Worm (Caenorhabditis elegans) whole organism, late embryonic: ENCODE data around the gene Y6D1A.1.

Source experiments
- F13H6.1 ChIP-seq: sonication (generic microtip); optimal IDR thresholded peaks from 2 replicates; lab custom pipeline; 2016; ENCODE audit warnings: missing genetic modification characterization, missing compliant biosample characterization
- K02D7.2 ChIP-seq: sonication (generic microtip); optimal IDR thresholded peaks from 2 replicates; lab custom pipeline; 2017; ENCODE audit warnings: mild to moderate bottlenecking, missing genetic modification characterization, missing compliant biosample characterization
- T23F11.4 ChIP-seq: fragments of 200-800 bp; sonication (Bioruptor generic); optimal IDR thresholded peaks from 2 replicates; lab custom pipeline; 2018; ENCODE audit warnings: mild to moderate bottlenecking, missing genetic modification characterization, missing compliant biosample characterization
- Y22D7AL.16 ChIP-seq: sonication (generic microtip); optimal IDR thresholded peaks from 2 replicates; lab custom pipeline; 2016; ENCODE audit warnings: missing genetic modification characterization, missing compliant biosample characterization
- ahr-1 ChIP-seq: sonication (generic microtip); optimal IDR thresholded peaks from 2 replicates; lab custom pipeline; 2016; ENCODE audit warnings: missing genetic modification characterization, missing compliant biosample characterization
- ceh-14 ChIP-seq: sonication (generic microtip); optimal IDR thresholded peaks from 2 replicates; lab custom pipeline; 2016; ENCODE audit warnings: missing genotype, missing genetic modification characterization, missing compliant biosample characterization
- ceh-19 ChIP-seq: fragments of 200-800 bp; sonication (Bioruptor generic); optimal IDR thresholded peaks from 2 replicates; lab custom pipeline; 2018; ENCODE audit warnings: mild to moderate bottlenecking, missing genetic modification characterization, missing compliant biosample characterization
- ceh-2 ChIP-seq: sonication (generic microtip); optimal IDR thresholded peaks from 2 replicates; lab custom pipeline; 2016; ENCODE audit warnings: missing genotype, missing genetic modification characterization, missing compliant biosample characterization
- ceh-22 ChIP-seq: sonication (generic microtip); optimal IDR thresholded peaks from 2 replicates; lab custom pipeline; 2017; ENCODE audit warnings: missing biosample characterization, missing genetic modification characterization
- ceh-24 ChIP-seq: sonication (generic microtip); optimal IDR thresholded peaks from 2 replicates; lab custom pipeline; 2016; ENCODE audit warnings: mild to moderate bottlenecking, missing genetic modification characterization, missing compliant biosample characterization
- ceh-30 ChIP-seq: fragments of 150-350 bp; optimal IDR thresholded peaks from 2 replicates; lab custom pipeline; 2014; ENCODE audit warnings: missing biosample characterization, missing genetic modification characterization
- ceh-34 ChIP-seq: sonication (generic microtip); optimal IDR thresholded peaks from 2 replicates; lab custom pipeline; 2016; ENCODE audit warnings: mild to moderate bottlenecking, missing genetic modification characterization, missing compliant biosample characterization
- ceh-45 ChIP-seq: fragments of 200-800 bp; sonication (Bioruptor generic); IDR thresholded peaks from 2 replicates; pipeline ENCODE4 v1.3.6; 2022; ENCODE audit warnings: missing genetic modification reagents, missing genetic modification characterization, missing compliant biosample characterization
- ceh-48 ChIP-seq: sonication (generic microtip); optimal IDR thresholded peaks from 2 replicates; lab custom pipeline; 2016; ENCODE audit warnings: missing genetic modification characterization, inconsistent platforms, missing compliant biosample characterization
- dve-1 ChIP-seq: sonication (generic microtip); optimal IDR thresholded peaks from 2 replicates; lab custom pipeline; 2017; ENCODE audit warnings: antibody characterized with exemption, mild to moderate bottlenecking, missing genetic modification characterization, missing compliant biosample characterization
- elt-2 ChIP-seq: sonication (generic microtip); optimal IDR thresholded peaks from 2 replicates; lab custom pipeline; 2016; ENCODE audit warnings: missing genetic modification reagents, missing genetic modification characterization, missing compliant biosample characterization
- ets-4 ChIP-seq: sonication (generic microtip); optimal IDR thresholded peaks from 2 replicates; lab custom pipeline; 2016; ENCODE audit warnings: missing genetic modification characterization, missing compliant biosample characterization
- eyg-1 ChIP-seq: sonication (generic microtip); optimal IDR thresholded peaks from 2 replicates; lab custom pipeline; 2016; ENCODE audit warnings: missing genotype, missing genetic modification characterization, missing compliant biosample characterization
- fax-1 ChIP-seq: sonication (generic microtip); optimal IDR thresholded peaks from 2 replicates; lab custom pipeline; 2016; ENCODE audit warnings: missing genotype, missing genetic modification characterization, missing compliant biosample characterization
- fkh-10 ChIP-seq: fragments of 150-350 bp; optimal IDR thresholded peaks from 2 replicates; lab custom pipeline; 2014; ENCODE audit warnings: missing biosample characterization, missing genetic modification reagents, missing genetic modification characterization
- fkh-6 ChIP-seq: sonication (generic microtip); optimal IDR thresholded peaks from 2 replicates; lab custom pipeline; 2016; ENCODE audit warnings: missing genetic modification characterization, missing compliant biosample characterization
- gmeb-2 ChIP-seq: sonication (generic microtip); optimal IDR thresholded peaks from 2 replicates; lab custom pipeline; 2016; ENCODE audit warnings: missing genetic modification characterization, inconsistent platforms, missing compliant biosample characterization
- hlh-6 ChIP-seq: sonication (generic microtip); optimal IDR thresholded peaks from 2 replicates; lab custom pipeline; 2016; ENCODE audit warnings: missing genotype, missing genetic modification characterization, missing compliant biosample characterization
- hlh-8 ChIP-seq: sonication (generic microtip); optimal IDR thresholded peaks from 2 replicates; lab custom pipeline; 2016; ENCODE audit warnings: missing genotype, missing genetic modification characterization, missing compliant biosample characterization
- lin-11 ChIP-seq: fragments of 200-800 bp; sonication (Bioruptor generic); optimal IDR thresholded peaks from 2 replicates; lab custom pipeline; 2018; ENCODE audit warnings: mild to moderate bottlenecking, missing genetic modification characterization, missing compliant biosample characterization
- nhr-11 ChIP-seq: fragments of 150-350 bp; optimal IDR thresholded peaks from 2 replicates; lab custom pipeline; 2014; ENCODE audit warnings: missing biosample characterization, missing genetic modification characterization
- odd-2 ChIP-seq: sonication (generic microtip); optimal IDR thresholded peaks from 2 replicates; lab custom pipeline; 2017; ENCODE audit warnings: antibody characterized with exemption, mild to moderate bottlenecking, missing genetic modification characterization, missing compliant biosample characterization
- pag-3 ChIP-seq: sonication (generic microtip); optimal IDR thresholded peaks from 2 replicates; lab custom pipeline; 2016; ENCODE audit warnings: missing compliant biosample characterization, missing genetic modification characterization, borderline replicate concordance
- pat-9 ChIP-seq: fragments of 200-800 bp; sonication (Bioruptor generic); optimal IDR thresholded peaks from 2 replicates; lab custom pipeline; 2018; ENCODE audit warnings: mild to moderate bottlenecking, missing genetic modification characterization, moderate library complexity, missing compliant biosample characterization
- pax-1 ChIP-seq: fragments of 150-350 bp; optimal IDR thresholded peaks from 2 replicates; lab custom pipeline; 2014; ENCODE audit warnings: missing biosample characterization, missing genetic modification characterization
- pha-4 ChIP-seq: fragments of 150-350 bp; optimal IDR thresholded peaks from 2 replicates; lab custom pipeline; 2018; ENCODE audit warnings: missing biosample characterization, missing genetic modification reagents, missing genetic modification characterization
- ref-2 ChIP-seq: sonication (generic microtip); optimal IDR thresholded peaks from 2 replicates; lab custom pipeline; 2016; ENCODE audit warnings: missing genetic modification characterization, missing compliant biosample characterization
- sox-2 ChIP-seq: fragments of 200-800 bp; sonication (Bioruptor generic); IDR thresholded peaks from 2 replicates; pipeline ENCODE4 v1.3.6; 2022; ENCODE audit warnings: missing genetic modification reagents, missing genetic modification characterization, missing compliant biosample characterization
- sox-4 ChIP-seq: sonication (generic microtip); optimal IDR thresholded peaks from 2 replicates; lab custom pipeline; 2017; ENCODE audit warnings: mild to moderate bottlenecking, missing genetic modification characterization, inconsistent platforms, missing compliant biosample characterization
- syd-9 ChIP-seq: sonication (generic microtip); optimal IDR thresholded peaks from 2 replicates; lab custom pipeline; 2016; ENCODE audit warnings: mild to moderate bottlenecking, missing genetic modification characterization, moderate library complexity, missing compliant biosample characterization
- tbx-2 ChIP-seq: sonication (generic microtip); optimal IDR thresholded peaks from 2 replicates; lab custom pipeline; 2016; ENCODE audit warnings: missing genetic modification characterization, missing compliant biosample characterization
- ttx-3 ChIP-seq: sonication (generic microtip); optimal IDR thresholded peaks from 2 replicates; lab custom pipeline; 2016; ENCODE audit warnings: missing genetic modification reagents, missing genetic modification characterization, missing compliant biosample characterization
- unc-3 ChIP-seq, 2 experiments: fragments of 200-800 bp in 1 of 2; sonication (Bioruptor generic) in 1 of 2; sonication (generic microtip) in 1 of 2; conservative IDR thresholded peaks in 1 of 2; optimal IDR thresholded peaks in 1 of 2; 2 replicates each; pipeline versions ENCODE4 v1.3.6 to Lab custom; 2016 to 2022; ENCODE audit warnings: missing compliant biosample characterization in 2 of 2, missing genetic modification characterization in 2 of 2, missing genetic modification reagents in 1 of 2
- unc-42 ChIP-seq: sonication (generic microtip); optimal IDR thresholded peaks from 2 replicates; lab custom pipeline; 2016; ENCODE audit warnings: missing genotype, missing genetic modification characterization, missing compliant biosample characterization
- unc-55 ChIP-seq: sonication (generic microtip); optimal IDR thresholded peaks from 2 replicates; lab custom pipeline; 2017; ENCODE audit warnings: missing biosample characterization, missing genetic modification reagents, missing genetic modification characterization

The Y6D1A.1 gene

DNA sequence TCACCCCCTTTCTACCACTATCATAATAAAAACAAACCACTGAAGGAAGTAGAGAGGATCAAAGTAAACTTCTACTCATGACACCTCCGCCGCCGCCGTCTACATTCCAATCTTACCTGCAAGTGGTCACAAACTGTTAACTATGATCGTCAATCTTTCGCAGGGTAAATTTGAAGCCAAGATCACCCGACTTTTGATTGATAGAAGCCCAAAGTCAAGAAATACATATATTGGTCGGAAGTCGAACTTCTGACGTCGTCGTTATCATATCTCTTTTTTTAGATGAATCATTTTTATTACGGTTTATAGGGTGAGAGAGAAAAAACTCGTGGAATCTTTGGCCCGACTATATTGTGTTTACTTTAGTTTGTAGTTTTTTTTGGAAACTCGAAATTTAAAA, 14.9 kb upstream of the Y6D1A.1 start:
- TF ChIP-seq ceh-45 (GFP tag; lab: Robert Waterston, UW) (no peak), ceh-30 (tag; lab: Kevin White, UChicago) (no peak), hlh-8 (no peak), T23F11.4 (no peak)

DNA sequence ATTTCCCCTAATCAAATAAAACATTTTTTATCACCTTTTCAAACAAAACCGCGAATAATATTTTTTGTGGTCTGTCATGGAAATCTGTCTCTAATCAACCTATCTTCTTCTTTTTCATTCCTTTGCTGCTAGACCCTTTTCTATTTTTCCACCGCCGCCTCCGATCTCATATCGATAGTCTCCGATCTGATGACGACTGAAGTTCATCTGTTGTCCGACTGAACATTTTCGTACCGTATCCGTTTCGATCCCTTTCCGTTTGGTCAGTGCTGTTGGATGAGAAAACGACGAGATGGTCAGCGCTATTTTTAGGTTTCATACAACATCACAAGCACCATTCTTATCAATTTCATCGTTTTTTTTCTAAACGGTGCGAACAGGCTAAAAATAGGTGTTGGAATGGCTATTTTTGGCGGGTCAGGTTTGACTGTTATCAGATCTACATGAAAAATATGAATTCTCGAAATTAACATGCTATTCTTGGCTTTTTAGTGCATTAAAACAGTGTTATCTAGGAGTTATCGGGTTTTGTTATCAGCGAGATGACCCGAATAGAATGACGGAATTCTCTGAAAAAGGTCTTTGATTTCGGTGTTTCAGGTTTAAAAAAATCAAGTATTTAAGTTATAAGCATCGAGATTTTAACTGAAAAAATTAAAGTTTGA, 13.3 kb upstream of the Y6D1A.1 start:
- TF ChIP-seq elt-2 (tag; lab: Kevin White, UChicago) (peak; percentile 45), pax-1 (tag; lab: Kevin White, UChicago) (no peak)

DNA sequence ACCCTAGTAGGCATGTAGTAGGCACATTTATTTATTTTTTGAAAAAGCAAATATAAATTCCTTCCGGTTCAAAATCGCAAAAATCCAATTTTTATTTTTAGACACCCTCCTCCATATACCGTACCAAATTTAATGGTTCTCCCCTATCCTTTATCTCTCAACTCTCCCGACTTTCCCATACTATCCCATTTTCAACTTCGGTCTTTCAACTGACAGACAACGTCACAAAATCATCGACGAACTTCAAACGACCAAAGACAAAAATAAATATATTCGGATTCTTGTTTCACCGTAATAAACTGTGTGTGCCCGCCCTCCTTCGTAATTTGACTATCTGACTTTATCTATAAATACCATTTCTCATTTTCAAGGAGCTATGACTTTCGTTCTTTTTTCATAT, 11.8 kb upstream of the Y6D1A.1 start, which contains the start of gene T27D12.6:
TSS of gene T27D12.6 (plus strand) at position 301 of the 400 bp plus-strand sequence.
- TF ChIP-seq syd-9 = no peak
- TF ChIP-seq Y22D7AL.16 = no peak
- TF ChIP-seq tbx-2 = no peak
- no peak for TF ChIP-seq unc-42
- no peak for TF ChIP-seq pat-9
- no peak for TF ChIP-seq pag-3 (tag; lab: Kevin White, UChicago)
- no peak for TF ChIP-seq ttx-3
- no peak for TF ChIP-seq odd-2 (tag; lab: Kevin White, UChicago)
- TF ChIP-seq ets-4 (tag; lab: Kevin White, UChicago) = no peak
- TF ChIP-seq ceh-2 (tag; lab: Kevin White, UChicago) = no peak
- TF ChIP-seq unc-55 (GFP tag; lab: Kevin White, UChicago) = no peak
- no peak for TF ChIP-seq ceh-34 (tag; lab: Kevin White, UChicago)
- TF ChIP-seq ceh-22 (tag; lab: Kevin White, UChicago) = no peak
- no peak for TF ChIP-seq fkh-10
- no peak for TF ChIP-seq ahr-1 (tag; lab: Kevin White, UChicago)
- no peak for TF ChIP-seq gmeb-2 (tag; lab: Kevin White, UChicago)
- TF ChIP-seq unc-3 (GFP tag; conservative IDR thresholded peaks at IDR 0.05; lab: Robert Waterston, UW) = no peak
- no peak for TF ChIP-seq unc-3 (tag; optimal IDR thresholded peaks at IDR 0.05; lab: Kevin White, UChicago)
- no peak for TF ChIP-seq ref-2 (tag; lab: Kevin White, UChicago)
- TF ChIP-seq elt-2 (tag; lab: Kevin White, UChicago) = no peak

DNA sequence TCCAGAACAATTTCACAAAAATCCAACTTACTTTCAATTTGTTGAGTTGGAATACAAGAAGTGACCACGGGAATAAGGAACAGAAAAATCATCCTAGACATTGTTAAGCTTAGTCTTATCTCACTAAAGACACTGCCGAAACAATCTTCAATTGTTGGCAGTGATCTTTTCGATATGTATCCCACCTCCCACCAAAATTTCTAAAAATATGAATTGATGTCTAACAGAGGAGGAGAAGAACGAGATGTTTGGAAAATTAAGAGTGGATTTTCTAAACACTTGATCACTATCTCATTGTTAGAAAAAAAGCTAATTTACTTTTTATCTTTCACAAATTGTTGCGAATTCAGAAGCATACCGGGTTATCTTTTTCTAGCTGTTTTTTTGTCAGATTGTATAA, 9.1 kb upstream of the Y6D1A.1 start, which contains the start of gene clec-144:
TSS of gene clec-144 (minus strand) at position 101 of the 400 bp plus-strand sequence.
- TF ChIP-seq gmeb-2 (tag; lab: Kevin White, UChicago) (no peak), eyg-1 (tag; lab: Kevin White, UChicago) (no peak), ceh-14 (no peak), elt-2 (tag; lab: Kevin White, UChicago) (no peak), Y22D7AL.16 (no peak), ceh-48 (tag; lab: Kevin White, UChicago) (no peak), fax-1 (tag; lab: Kevin White, UChicago) (no peak), F13H6.1 (tag; lab: Kevin White, UChicago) (no peak), hlh-8 (no peak), ets-4 (tag; lab: Kevin White, UChicago) (no peak), nhr-11 (tag; lab: Kevin White, UChicago) (no peak)
- TF ChIP-seq, all 69 proteins: peak for 0

DNA sequence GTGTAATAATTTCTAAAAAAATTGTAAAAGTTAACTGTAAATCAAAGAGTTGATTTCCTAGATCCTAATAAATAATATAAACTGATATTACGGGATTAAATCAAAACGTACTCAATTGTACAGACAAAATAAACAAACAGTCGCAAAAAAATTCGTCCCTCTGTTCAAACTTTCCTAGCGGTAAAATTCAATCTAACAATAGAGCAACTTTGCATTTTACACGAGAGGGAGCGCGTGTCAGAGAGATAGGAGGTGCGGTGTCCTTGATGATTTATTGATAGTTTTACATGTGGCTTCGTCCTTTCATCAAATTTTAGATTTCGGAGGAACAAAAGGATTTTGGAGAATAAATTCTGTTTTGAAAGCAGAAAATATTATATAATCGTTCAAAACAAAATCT, 7.2 kb upstream of the Y6D1A.1 start:
- peak; percentile 16 for TF ChIP-seq unc-55 (GFP tag; lab: Kevin White, UChicago)
- TF ChIP-seq nhr-11 (tag; lab: Kevin White, UChicago) = no peak
- TF ChIP-seq, all 69 proteins: peak for 1

DNA sequence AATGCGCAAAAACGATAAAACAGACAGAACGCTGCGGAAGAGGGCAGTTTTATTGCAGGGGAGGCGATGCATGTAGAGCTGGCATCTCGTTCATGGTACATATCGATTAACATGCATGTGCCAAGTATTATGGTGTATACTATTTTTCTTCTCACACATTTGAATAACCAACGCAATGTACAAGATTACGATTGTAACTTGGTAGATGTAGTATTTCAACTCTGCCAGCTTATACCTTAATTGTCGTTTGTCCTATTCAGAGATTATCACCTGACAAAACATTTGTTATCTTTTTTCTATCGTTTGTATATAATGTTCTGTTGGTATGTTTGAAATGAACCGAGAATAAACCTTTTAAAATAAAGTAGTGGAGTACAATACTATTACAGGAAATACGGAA, 6.5 kb upstream of the Y6D1A.1 start, which contains the start of gene pes-5:
TSS of gene pes-5 (minus strand) at position 101 of the 400 bp plus-strand sequence.
- TF ChIP-seq unc-3 (GFP tag; conservative IDR thresholded peaks at IDR 0.05; lab: Robert Waterston, UW) = no peak
- TF ChIP-seq unc-3 (tag; optimal IDR thresholded peaks at IDR 0.05; lab: Kevin White, UChicago) = no peak
- no peak for TF ChIP-seq sox-2 (GFP tag; lab: Robert Waterston, UW)
- TF ChIP-seq pat-9 = no peak
- TF ChIP-seq elt-2 (tag; lab: Kevin White, UChicago) = no peak
- no peak for TF ChIP-seq pha-4 (tag; lab: Kevin White, UChicago)
- no peak for TF ChIP-seq ets-4 (tag; lab: Kevin White, UChicago)
- TF ChIP-seq ttx-3 = no peak
- TF ChIP-seq dve-1 = no peak
- no peak for TF ChIP-seq ceh-30 (tag; lab: Kevin White, UChicago)
- TF ChIP-seq ceh-24 = no peak
- TF ChIP-seq fkh-6 = no peak
- no peak for TF ChIP-seq odd-2 (tag; lab: Kevin White, UChicago)
- TF ChIP-seq sox-4 (tag; lab: Kevin White, UChicago) = no peak
- no peak for TF ChIP-seq ceh-2 (tag; lab: Kevin White, UChicago)
- no peak for TF ChIP-seq ceh-19 (GFP tag; lab: Kevin White, UChicago)
- no peak for TF ChIP-seq K02D7.2 (tag; lab: Kevin White, UChicago)
- TF ChIP-seq F13H6.1 (tag; lab: Kevin White, UChicago) = no peak
- TF ChIP-seq hlh-6 (tag; lab: Kevin White, UChicago) = no peak
- TF ChIP-seq lin-11 = no peak
